Worm (Caenorhabditis elegans) whole organism, L4 larva: ENCODE data around the gene ncs-3.

Source experiments
- F37D6.2 ChIP-seq: sonication (generic microtip); optimal IDR thresholded peaks from 2 replicates; lab custom pipeline; 2016; ENCODE audit warnings: mild to moderate bottlenecking, missing genetic modification characterization, missing compliant biosample characterization
- T20F7.1 ChIP-seq: fragments of 200-800 bp; sonication (Bioruptor generic); optimal IDR thresholded peaks from 2 replicates; lab custom pipeline; 2018; ENCODE audit warnings: mild to moderate bottlenecking, missing genetic modification characterization, missing compliant biosample characterization
- T26A8.4 ChIP-seq: fragments of 200-800 bp; sonication (Bioruptor generic); IDR thresholded peaks from 2 replicates; pipeline ENCODE4 v1.3.6; 2022; ENCODE audit warnings: missing genetic modification characterization, missing compliant biosample characterization
- Y105C5A.15 ChIP-seq: fragments of 200-800 bp; sonication (Bioruptor generic); IDR thresholded peaks from 2 replicates; pipeline ENCODE4 v1.3.6; 2022; ENCODE audit warnings: missing genetic modification characterization, missing compliant biosample characterization
- Y48G9A.11 ChIP-seq: fragments of 200-800 bp; sonication (Bioruptor generic); IDR thresholded peaks from 2 replicates; pipeline ENCODE4 v1.3.6; 2022; ENCODE audit warnings: missing genetic modification reagents, missing genetic modification characterization, missing compliant biosample characterization
- aha-1 ChIP-seq: fragments of 150-350 bp; peaks from one replicate; lab custom pipeline; 2014; ENCODE audit warnings: missing biosample characterization, missing genetic modification characterization
- attf-4 ChIP-seq: sonication (generic microtip); optimal IDR thresholded peaks from 3 replicates; lab custom pipeline; 2017; ENCODE audit warnings: missing biosample characterization, missing genetic modification characterization
- ceh-28 ChIP-seq: fragments of 150-350 bp; optimal IDR thresholded peaks from 2 replicates; lab custom pipeline; 2014; ENCODE audit warnings: missing biosample characterization, missing genetic modification reagents, missing genetic modification characterization
- ces-1 ChIP-seq: fragments of 150-350 bp; sonication (generic microtip); optimal IDR thresholded peaks from 4 replicates; lab custom pipeline; 2014; ENCODE audit warnings: missing biosample characterization, missing genetic modification reagents, missing genetic modification characterization
- ctbp-1 ChIP-seq: fragments of 200-800 bp; sonication (Bioruptor generic); IDR thresholded peaks from 2 replicates; pipeline ENCODE4 v1.3.6; 2022; ENCODE audit warnings: missing genetic modification reagents, missing genetic modification characterization, missing compliant biosample characterization
- daf-16 ChIP-seq, 3 experiments: sonication (generic microtip); optimal IDR thresholded peaks; 2 replicates each; lab custom pipeline; 2016 to 2017; ENCODE audit warnings: missing genetic modification characterization in 3 of 3, missing genetic modification reagents in 3 of 3, mild to moderate bottlenecking in 2 of 3, missing compliant biosample characterization in 2 of 3, missing biosample characterization in 1 of 3, moderate library complexity in 1 of 3
- daf-19 ChIP-seq: fragments of 200-800 bp; sonication (Bioruptor generic); conservative IDR thresholded peaks from 2 replicates; pipeline ENCODE4 v1.3.6; 2022; ENCODE audit warnings: missing genetic modification characterization, missing compliant biosample characterization
- dmd-9 ChIP-seq: fragments of 200-800 bp; sonication (Bioruptor generic); IDR thresholded peaks from 2 replicates; pipeline ENCODE4 v1.3.6; 2022; ENCODE audit warnings: missing genetic modification reagents, missing genetic modification characterization, missing compliant biosample characterization
- dpl-1 ChIP-seq: fragments of 150-350 bp; optimal IDR thresholded peaks from 2 replicates; lab custom pipeline; 2014; ENCODE audit warnings: missing biosample characterization, missing genetic modification reagents, missing genetic modification characterization
- duxl-1 ChIP-seq: sonication (generic microtip); optimal IDR thresholded peaks from 2 replicates; lab custom pipeline; 2016; ENCODE audit warnings: mild to moderate bottlenecking, missing genetic modification characterization, moderate library complexity, missing compliant biosample characterization; ENCODE audit not compliant: poor library complexity
- dve-1 ChIP-seq: sonication (generic microtip); optimal IDR thresholded peaks from 2 replicates; lab custom pipeline; 2017; ENCODE audit warnings: antibody characterized with exemption, mild to moderate bottlenecking, missing genetic modification characterization, missing compliant biosample characterization; ENCODE audit not compliant: insufficient read depth
- egl-27 ChIP-seq: sonication (generic microtip); optimal IDR thresholded peaks from 3 replicates; lab custom pipeline; 2017; ENCODE audit warnings: missing biosample characterization, missing genetic modification reagents, missing genetic modification characterization
- egl-43 ChIP-seq: fragments of 200-800 bp; sonication (Bioruptor generic); IDR thresholded peaks from 2 replicates; pipeline ENCODE4 v1.3.6; 2022; ENCODE audit warnings: missing genetic modification reagents, missing genetic modification characterization, missing compliant biosample characterization
- gei-8 ChIP-seq: fragments of 200-800 bp; sonication (Bioruptor generic); optimal IDR thresholded peaks from 2 replicates; lab custom pipeline; 2018; ENCODE audit warnings: mild to moderate bottlenecking, missing genetic modification characterization, missing compliant biosample characterization
- hif-1 ChIP-seq, 2 experiments: sonication (generic microtip); optimal IDR thresholded peaks; 2 replicates each; lab custom pipeline; 2016 to 2017; ENCODE audit warnings: missing compliant biosample characterization in 2 of 2, missing genetic modification characterization in 2 of 2, missing genetic modification reagents in 2 of 2, missing genotype in 2 of 2, mild to moderate bottlenecking in 1 of 2
- hlh-11 ChIP-seq: fragments of 200-800 bp; sonication (Bioruptor generic); optimal IDR thresholded peaks from 2 replicates; lab custom pipeline; 2018; ENCODE audit warnings: mild to moderate bottlenecking, missing genetic modification characterization, missing compliant biosample characterization
- hlh-30 ChIP-seq: sonication (generic microtip); optimal IDR thresholded peaks from 2 replicates; lab custom pipeline; 2017; ENCODE audit warnings: antibody characterized with exemption, mild to moderate bottlenecking, missing genetic modification characterization, missing compliant biosample characterization; ENCODE audit not compliant: insufficient read depth
- lim-7 ChIP-seq: fragments of 200-800 bp; sonication (Bioruptor generic); IDR thresholded peaks from 2 replicates; pipeline ENCODE4 v1.3.6; 2022; ENCODE audit warnings: missing genetic modification characterization, missing compliant biosample characterization
- lin-13 ChIP-seq: fragments of 150-350 bp; optimal IDR thresholded peaks from 2 replicates; lab custom pipeline; 2014; ENCODE audit warnings: missing biosample characterization, missing genetic modification reagents, missing genetic modification characterization
- lin-38 ChIP-seq: fragments of 200-800 bp; sonication (Bioruptor generic); IDR thresholded peaks from 2 replicates; pipeline ENCODE4 v1.3.6; 2022; ENCODE audit warnings: missing genetic modification reagents, missing genetic modification characterization, missing compliant biosample characterization
- lir-3 ChIP-seq: sonication (generic microtip); optimal IDR thresholded peaks from 2 replicates; lab custom pipeline; 2016; ENCODE audit warnings: mild to moderate bottlenecking, missing genetic modification characterization, missing compliant biosample characterization
- lsy-2 ChIP-seq, 2 experiments: fragments of 150-350 bp in 1 of 2; sonication (generic microtip) in 1 of 2; optimal IDR thresholded peaks; 2 replicates each; lab custom pipeline; 2014 to 2017; ENCODE audit warnings: missing biosample characterization in 2 of 2, missing genetic modification characterization in 2 of 2
- mdl-1 ChIP-seq, 2 experiments: fragments of 150-350 bp in 1 of 2; sonication (generic microtip) in 1 of 2; optimal IDR thresholded peaks; 2 replicates each; lab custom pipeline; 2014 to 2017; ENCODE audit warnings: missing biosample characterization in 2 of 2, missing genetic modification characterization in 2 of 2
- mes-2 ChIP-seq: sonication (generic microtip); optimal IDR thresholded peaks from 2 replicates; lab custom pipeline; 2016; ENCODE audit warnings: missing genotype, mild to moderate bottlenecking, missing genetic modification characterization, missing compliant biosample characterization; ENCODE audit not compliant: poor library complexity, severe bottlenecking
- mxl-2 ChIP-seq: fragments of 200-800 bp; sonication (Bioruptor generic); conservative IDR thresholded peaks from 2 replicates; pipeline ENCODE4 v1.3.6; 2022; ENCODE audit warnings: missing genetic modification reagents, missing genetic modification characterization, missing compliant biosample characterization
- mxl-3 ChIP-seq: fragments of 200-800 bp; sonication (Bioruptor generic); optimal IDR thresholded peaks from 2 replicates; lab custom pipeline; 2018; ENCODE audit warnings: mild to moderate bottlenecking, missing genetic modification characterization, missing compliant biosample characterization
- nhr-102 ChIP-seq: sonication (generic microtip); optimal IDR thresholded peaks from 2 replicates; lab custom pipeline; 2016; ENCODE audit warnings: mild to moderate bottlenecking, missing genetic modification characterization, moderate library complexity, missing compliant biosample characterization
- nhr-28 ChIP-seq: fragments of 150-350 bp; optimal IDR thresholded peaks from 2 replicates; lab custom pipeline; 2014; ENCODE audit warnings: missing biosample characterization, missing genetic modification characterization
- nhr-41 ChIP-seq: fragments of 200-800 bp; sonication (Bioruptor generic); IDR thresholded peaks from 2 replicates; pipeline ENCODE4 v1.3.6; 2022; ENCODE audit warnings: missing genetic modification reagents, missing genetic modification characterization, missing compliant biosample characterization
- nhr-77 ChIP-seq: fragments of 150-350 bp; optimal IDR thresholded peaks from 2 replicates; lab custom pipeline; 2014; ENCODE audit warnings: missing biosample characterization, missing genetic modification characterization
- pha-4 ChIP-seq, 2 experiments: fragments of 150-350 bp in 1 of 2; fragments of 200-800 bp in 1 of 2; sonication (Bioruptor generic) in 1 of 2; IDR thresholded peaks in 1 of 2; optimal IDR thresholded peaks in 1 of 2; 2 replicates each; pipeline versions ENCODE4 v1.3.6 to Lab custom; 2014 to 2022; ENCODE audit warnings: missing genetic modification characterization in 2 of 2, missing genetic modification reagents in 2 of 2, missing biosample characterization in 1 of 2, missing compliant biosample characterization in 1 of 2
- php-3 ChIP-seq: fragments of 200-800 bp; sonication (Bioruptor generic); IDR thresholded peaks from 2 replicates; pipeline ENCODE4 v1.3.6; 2022; ENCODE audit warnings: missing genetic modification reagents, missing genetic modification characterization, missing compliant biosample characterization
- rbr-2 ChIP-seq: sonication (generic microtip); optimal IDR thresholded peaks from 2 replicates; lab custom pipeline; 2016; ENCODE audit warnings: missing genotype, missing genetic modification characterization, missing compliant biosample characterization
- saeg-2 ChIP-seq: fragments of 200-800 bp; sonication (Bioruptor generic); IDR thresholded peaks from 2 replicates; pipeline ENCODE4 v1.3.6; 2022; ENCODE audit warnings: missing genetic modification reagents, missing genetic modification characterization, missing compliant biosample characterization
- skn-1 ChIP-seq: fragments of 150-350 bp; optimal IDR thresholded peaks from 2 replicates; lab custom pipeline; 2014; ENCODE audit warnings: missing biosample characterization, missing genetic modification characterization
- snpc-4 ChIP-seq: fragments of 150-350 bp; optimal IDR thresholded peaks from 2 replicates; lab custom pipeline; 2014; ENCODE audit warnings: missing biosample characterization, missing genetic modification characterization
- spr-3 ChIP-seq: fragments of 200-800 bp; sonication (Bioruptor generic); optimal IDR thresholded peaks from 2 replicates; lab custom pipeline; 2018; ENCODE audit warnings: mild to moderate bottlenecking, missing genetic modification characterization, missing compliant biosample characterization
- unc-130 ChIP-seq: sonication (generic microtip); optimal IDR thresholded peaks from 2 replicates; lab custom pipeline; 2016; ENCODE audit warnings: missing genetic modification reagents, missing genetic modification characterization, missing compliant biosample characterization
- unc-39 ChIP-seq: sonication (generic microtip); optimal IDR thresholded peaks from 2 replicates; lab custom pipeline; 2017; ENCODE audit warnings: missing biosample characterization, missing genetic modification characterization
- ztf-11 ChIP-seq: fragments of 150-350 bp; optimal IDR thresholded peaks from 2 replicates; lab custom pipeline; 2014; ENCODE audit warnings: missing biosample characterization, missing genetic modification characterization

The ncs-3 gene

ce11 chrX:1026722-1027121 lies 27.2 kb upstream of the ncs-3 start (continued):
- no peak for TF ChIP-seq F37D6.2 (tag; lab: Kevin White, UChicago)
- peak; percentile 91 for TF ChIP-seq hlh-30 (tag; lab: Kevin White, UChicago)
- no peak for TF ChIP-seq nhr-77
- no peak for TF ChIP-seq lim-7 (GFP tag; lab: Robert Waterston, UW)
- TF ChIP-seq gei-8 (GFP tag; lab: Kevin White, UChicago): no peak
- no peak for TF ChIP-seq rbr-2
- TF ChIP-seq skn-1 (tag; lab: Kevin White, UChicago): no peak
- TF ChIP-seq lsy-2 (tag; optimal IDR thresholded peaks at IDR 0.05; lab: Kevin White, UChicago): peak in 1 of 2 experiments; percentile 7
- no peak for TF ChIP-seq egl-27
- no peak for TF ChIP-seq ces-1 (GFP tag; lab: Kevin White, UChicago)
- peak in 1 of 2 experiments; percentile 68 for TF ChIP-seq mdl-1 (tag; optimal IDR thresholded peaks at IDR 0.05; lab: Kevin White, UChicago)
- TF ChIP-seq dve-1: peak; percentile 12
- TF ChIP-seq hif-1 (tag; optimal IDR thresholded peaks at IDR 0.05; lab: Kevin White, UChicago): peak in 1 of 2 experiments; percentile 3
- TF ChIP-seq hlh-11 (tag; lab: Kevin White, UChicago): peak; percentile 42
- TF ChIP-seq ztf-11: no peak
- TF ChIP-seq Y48G9A.11 (GFP tag; lab: Robert Waterston, UW): no peak
- TF ChIP-seq unc-39 (tag; lab: Kevin White, UChicago): no peak
- TF ChIP-seq dpl-1 (GFP tag; lab: Kevin White, UChicago): no peak
- no peak for TF ChIP-seq attf-4 (tag; lab: Kevin White, UChicago)
- no peak for TF ChIP-seq dmd-9 (GFP tag; lab: Robert Waterston, UW)

- TF ChIP-seq duxl-1 (tag; lab: Kevin White, UChicago): no peak
- TF ChIP-seq nhr-28 (tag; lab: Kevin White, UChicago): peak; percentile 12
These were observed 26.5 kb upstream of the ncs-3 start for ce11 chrX:1027370-1027769.

DNA sequence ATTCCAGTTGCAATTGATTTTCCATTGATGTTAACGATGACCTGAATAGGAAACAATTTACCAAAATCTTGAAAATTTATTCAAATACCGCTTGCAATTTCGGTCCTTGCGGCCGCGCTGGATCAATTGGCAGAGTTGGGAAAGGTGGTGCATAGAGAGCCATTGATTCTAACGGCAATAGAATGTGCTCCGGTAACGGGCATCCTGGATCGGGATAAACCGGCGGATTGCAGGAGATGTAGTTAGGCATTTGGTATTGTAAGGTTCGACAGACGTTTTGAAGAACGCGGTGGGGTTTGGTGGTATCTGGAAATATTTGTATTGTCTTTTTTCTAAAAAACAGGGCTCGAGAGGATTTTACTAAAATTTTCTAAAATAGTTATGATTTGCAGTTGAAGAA lies 23.0 kb upstream of the ncs-3 start:
- 0 out of 2 replicates have a peak, but pooled peaks have one; percentile 26 for TF ChIP-seq T26A8.4 (GFP tag; lab: Robert Waterston, UW)
- peak; percentile 94 for TF ChIP-seq aha-1 (tag; lab: Kevin White, UChicago)
- TF ChIP-seq lin-38: no peak

- TF ChIP-seq daf-16 (GFP tag; optimal IDR thresholded peaks at IDR 0.05; lab: Kevin White, UChicago) (no peak), daf-16 (tag; optimal IDR thresholded peaks at IDR 0.05; lab: Kevin White, UChicago) (no peak), lin-13 (GFP tag; lab: Kevin White, UChicago) (no peak), unc-130 (GFP tag; lab: Kevin White, UChicago) (no peak), daf-19 (GFP tag; lab: Robert Waterston, UW) (no peak), nhr-41 (no peak), ctbp-1 (GFP tag; lab: Robert Waterston, UW) (0 out of 2 replicates have a peak, but pooled peaks have one; percentile 21), T20F7.1 (GFP tag; lab: Kevin White, UChicago) (no peak), pha-4 (GFP tag; IDR thresholded peaks at IDR 0.05; lab: Robert Waterston, UW) (no peak), pha-4 (tag; optimal IDR thresholded peaks at IDR 0.05; lab: Kevin White, UChicago) (peak; percentile 10), snpc-4 (tag; lab: Kevin White, UChicago) (no peak), ceh-28 (tag; lab: Kevin White, UChicago) (no peak), spr-3 (no peak), hlh-30 (tag; lab: Kevin White, UChicago) (peak; percentile 36), lir-3 (no peak), mes-2 (peak; percentile 74), Y105C5A.15 (GFP tag; lab: Robert Waterston, UW) (no peak), gei-8 (GFP tag; lab: Kevin White, UChicago) (no peak), nhr-102 (no peak), php-3 (no peak), hif-1 (tag; optimal IDR thresholded peaks at IDR 0.05; lab: Kevin White, UChicago) (peak in 1 of 2 experiments; percentile 41), egl-43 (GFP tag; lab: Robert Waterston, UW) (no peak), mxl-3 (GFP tag; lab: Kevin White, UChicago) (peak; percentile 47), mxl-2 (GFP tag; lab: Robert Waterston, UW) (no peak), saeg-2 (no peak)
These were observed 18.8 kb upstream of the ncs-3 start, which contains the start of the genes stau-1 and sec-22 for ce11 chrX:1035039-1035598. Gene stau-1, minus strand, starts transcription at chrX:1035286. Gene sec-22, plus strand, starts transcription at chrX:1035548.
